Worm (Caenorhabditis elegans): ENCODE results near the gene chil-13.

Gene chil-13

DNA sequence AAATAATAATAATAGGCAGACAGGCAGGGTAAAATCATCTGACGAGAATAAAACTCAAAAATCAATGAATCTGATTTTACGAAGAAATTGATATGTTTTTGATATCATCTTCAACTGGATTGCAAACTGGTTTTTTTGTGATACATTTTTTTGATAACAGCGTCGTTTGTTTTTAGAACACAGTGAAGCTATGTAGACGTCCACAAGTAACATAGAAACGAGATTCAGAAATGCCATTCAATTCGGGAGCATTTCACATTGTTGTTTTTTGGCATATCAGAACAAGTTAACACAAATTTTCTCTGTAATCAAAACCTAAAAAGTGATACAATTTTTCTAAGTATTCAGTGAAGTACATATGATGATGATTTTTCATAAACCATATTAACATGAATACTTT lies at the start of gene chil-13:
TSS of gene chil-13 (minus strand) at position 101 of the 400 bp plus-strand sequence.
- TF ChIP-seq ceh-45 (GFP tag; IDR thresholded peaks at IDR 0.05) (no peak), ztf-16 (tag; optimal IDR thresholded peaks at IDR 0.05) (no peak), C08G9.2 (tag; optimal IDR thresholded peaks at IDR 0.05) (no peak), sox-2 (GFP tag; IDR thresholded peaks at IDR 0.05) (no peak), C38D4.7 (GFP tag; optimal IDR thresholded peaks at IDR 0.05) (no peak), ceh-6 (GFP tag; optimal IDR thresholded peaks at IDR 0.05) (no peak)

DNA sequence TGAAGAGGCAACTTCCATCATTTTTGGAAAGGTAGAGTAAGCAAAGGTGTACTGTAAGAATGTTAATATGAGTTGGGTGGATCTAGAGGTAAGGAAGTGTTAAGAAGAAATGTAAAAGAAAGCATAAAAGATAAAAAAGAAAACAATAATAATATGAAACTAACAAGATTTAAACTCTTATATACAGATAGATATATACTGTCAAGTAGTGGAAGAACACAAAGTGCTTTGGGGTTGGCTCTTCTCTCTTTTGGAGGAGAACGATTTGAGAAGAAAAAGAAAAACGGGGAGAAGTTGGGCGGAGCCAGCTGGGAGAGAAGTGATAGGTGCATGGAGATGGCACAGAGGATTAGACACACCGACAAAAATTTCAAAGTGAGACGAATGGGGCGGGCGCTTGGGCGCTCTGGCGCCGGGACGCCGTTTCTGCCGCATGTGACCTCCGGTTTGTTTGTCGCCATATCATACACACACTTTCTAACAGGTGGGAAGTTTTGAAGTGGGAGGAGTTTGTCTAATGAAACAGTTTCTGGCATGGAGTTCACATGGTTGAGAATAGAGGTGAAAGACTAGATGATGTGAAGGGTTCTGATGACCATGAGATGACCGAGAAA lies 49.3 kb upstream of the chil-13 start, which contains the start of gene T19H5.4:
TSS of gene T19H5.4 (minus strand) at position 51 of the 614 bp plus-strand sequence.
- no peak for TF ChIP-seq unc-86 (tag; optimal IDR thresholded peaks at IDR 0.05)
- peak; percentile 23 for TF ChIP-seq ceh-31 (tag; optimal IDR thresholded peaks at IDR 0.05)
- TF ChIP-seq npax-4 (tag; optimal IDR thresholded peaks at IDR 0.05) = no peak
- TF ChIP-seq nhr-232 (tag; optimal IDR thresholded peaks at IDR 0.05) = no peak

DNA sequence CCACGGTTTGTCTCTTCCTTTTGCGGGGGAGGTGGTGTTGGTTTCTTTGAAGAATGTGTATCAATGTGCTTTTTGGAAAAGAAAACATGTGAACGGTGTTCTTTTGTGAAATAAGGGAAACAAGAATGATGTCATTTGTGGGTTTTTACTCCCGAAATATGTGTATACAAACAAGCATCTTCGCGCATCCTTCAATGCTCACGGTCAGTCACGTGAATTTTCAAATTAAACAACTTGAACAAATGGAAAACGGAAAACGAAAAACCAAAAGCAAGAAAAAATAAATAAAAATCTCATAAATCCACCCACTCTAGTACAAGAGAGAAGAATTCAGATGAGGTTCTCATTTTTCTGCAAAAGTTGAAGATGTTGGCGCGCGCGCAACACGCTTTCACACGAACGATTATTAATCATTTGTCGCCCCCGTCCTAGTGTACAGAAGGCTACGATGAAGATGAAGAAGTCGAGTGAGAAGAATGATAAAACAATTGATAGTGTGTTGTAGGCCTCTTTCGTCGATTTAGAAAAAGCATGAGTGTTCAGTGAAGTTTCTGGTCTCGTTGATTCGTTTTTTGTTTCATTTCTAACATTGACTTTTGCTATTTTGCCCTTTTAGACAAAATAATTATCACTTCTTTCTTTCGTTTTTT lies 47.1 kb upstream of the chil-13 start:
- no peak for TF ChIP-seq hlh-6 (tag; optimal IDR thresholded peaks at IDR 0.05)
- TF ChIP-seq hlh-15 (tag; optimal IDR thresholded peaks at IDR 0.05) = no peak
- no peak for TF ChIP-seq ceh-24 (tag; optimal IDR thresholded peaks at IDR 0.05)
- no peak for TF ChIP-seq T23F11.4 (GFP tag; optimal IDR thresholded peaks at IDR 0.05)

DNA sequence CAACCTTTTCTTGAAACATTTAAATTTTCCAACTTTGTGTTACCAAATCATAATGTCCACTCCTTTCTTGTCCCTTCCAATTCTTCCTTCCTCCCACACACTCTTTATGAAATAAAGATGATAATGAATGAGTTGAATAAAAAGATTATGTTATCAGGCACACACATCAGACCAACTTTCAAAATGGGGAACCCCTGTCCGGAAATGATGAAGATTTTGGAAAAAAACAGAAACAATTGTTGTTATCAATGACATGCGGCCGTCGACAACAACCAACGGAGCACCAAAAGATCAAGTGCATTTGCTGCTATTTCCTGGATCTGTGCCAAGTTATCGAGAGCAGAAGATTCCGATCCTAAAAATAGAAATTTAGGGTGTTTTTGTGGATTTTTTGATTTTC lies 45.2 kb upstream of the chil-13 start:
- TF ChIP-seq ceh-19 (GFP tag; optimal IDR thresholded peaks at IDR 0.05) (no peak), fkh-10 (GFP tag; optimal IDR thresholded peaks at IDR 0.05) (no peak), elt-2 (tag; optimal IDR thresholded peaks at IDR 0.05) (peak; percentile 28), K02D7.2 (tag; optimal IDR thresholded peaks at IDR 0.05) (no peak), dmd-4 (tag; optimal IDR thresholded peaks at IDR 0.05; ENCODE audit: borderline replicate concordance) (no peak)

DNA sequence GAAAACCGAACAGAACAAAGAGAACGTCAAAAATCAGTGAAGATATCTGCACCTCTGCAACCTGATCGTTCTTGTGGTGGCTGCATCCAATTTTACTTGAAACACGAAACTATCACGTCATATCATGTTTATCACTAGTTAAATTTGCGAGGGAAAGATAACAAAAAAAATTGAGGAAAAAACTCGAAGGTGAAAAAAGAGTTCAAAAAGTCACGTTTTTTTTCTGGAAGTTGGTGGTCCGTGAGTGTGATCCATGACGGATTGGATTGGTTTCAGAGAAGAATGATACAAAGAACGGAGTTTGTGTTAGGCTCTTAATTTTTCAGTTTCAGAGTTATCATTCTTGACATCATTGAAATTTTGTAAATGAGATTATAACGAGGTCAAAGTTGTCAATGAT lies 44.4 kb upstream of the chil-13 start:
- no peak for TF ChIP-seq ceh-48 (tag; optimal IDR thresholded peaks at IDR 0.05)
- TF ChIP-seq che-1 (tag; optimal IDR thresholded peaks at IDR 0.05) = no peak
- no peak for TF ChIP-seq rnt-1 (tag; optimal IDR thresholded peaks at IDR 0.05)
- no peak for TF ChIP-seq tbx-2 (tag; optimal IDR thresholded peaks at IDR 0.05)
- no peak for TF ChIP-seq unc-42 (tag; optimal IDR thresholded peaks at IDR 0.05)
- TF ChIP-seq zip-5 (tag; optimal IDR thresholded peaks at IDR 0.05) = no peak
- TF ChIP-seq hlh-8 (tag; optimal IDR thresholded peaks at IDR 0.05) = no peak
- no peak for TF ChIP-seq Y22D7AL.16 (tag; optimal IDR thresholded peaks at IDR 0.05)
- TF ChIP-seq ets-4 (tag; optimal IDR thresholded peaks at IDR 0.05) = no peak
- TF ChIP-seq ahr-1 (tag; optimal IDR thresholded peaks at IDR 0.05) = no peak
- no peak for TF ChIP-seq npax-4 (tag; optimal IDR thresholded peaks at IDR 0.05)
- TF ChIP-seq unc-55 (GFP tag; optimal IDR thresholded peaks at IDR 0.05) = no peak
- no peak for TF ChIP-seq lim-6 (tag; optimal IDR thresholded peaks at IDR 0.05)

DNA sequence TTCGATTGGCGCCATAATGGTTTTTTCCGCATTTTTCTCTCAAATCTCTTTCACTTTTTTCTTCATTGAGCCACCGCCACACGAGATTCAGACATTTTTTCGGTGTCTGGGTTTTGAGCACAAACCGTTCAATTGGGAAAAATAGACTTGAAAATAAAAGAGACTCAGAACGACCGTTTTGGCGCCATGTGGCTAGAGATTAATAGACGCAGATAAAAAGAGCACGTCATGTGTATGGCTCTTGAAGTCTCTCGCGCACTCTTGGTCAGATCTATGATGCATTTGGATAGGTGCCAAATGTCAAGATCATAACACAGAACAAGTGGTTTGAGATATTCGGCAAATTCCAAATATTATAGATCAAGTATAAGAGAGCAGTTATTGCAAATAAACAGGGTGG lies 43.3 kb upstream of the chil-13 start:
- TF ChIP-seq pros-1 (tag; optimal IDR thresholded peaks at IDR 0.05) (no peak), sox-4 (tag; optimal IDR thresholded peaks at IDR 0.05) (no peak), sox-2 (GFP tag; IDR thresholded peaks at IDR 0.05) (no peak), ceh-14 (tag; optimal IDR thresholded peaks at IDR 0.05) (no peak), pax-1 (tag; optimal IDR thresholded peaks at IDR 0.05) (no peak), ceh-24 (tag; optimal IDR thresholded peaks at IDR 0.05) (no peak), ztf-16 (tag; optimal IDR thresholded peaks at IDR 0.05) (no peak), C38D4.7 (GFP tag; optimal IDR thresholded peaks at IDR 0.05) (no peak), ceh-6 (GFP tag; optimal IDR thresholded peaks at IDR 0.05) (no peak), hlh-13 (GFP tag; optimal IDR thresholded peaks at IDR 0.05) (no peak), unc-86 (tag; optimal IDR thresholded peaks at IDR 0.05) (no peak)
